Worm (Caenorhabditis elegans) whole organism, L4 larva: ENCODE results near the gene T05H4.15.

Experiments
- arid-1 ChIP-seq: fragments of 200-800 bp; sonication (Bioruptor generic); conservative IDR thresholded peaks from 2 replicates; pipeline ENCODE4 v1.3.6; 2022; ENCODE audit warnings: missing genetic modification reagents, missing genetic modification characterization, missing compliant biosample characterization
- dve-1 ChIP-seq: sonication (generic microtip); optimal IDR thresholded peaks from 2 replicates; lab custom pipeline; 2017; ENCODE audit warnings: antibody characterized with exemption, mild to moderate bottlenecking, missing genetic modification characterization, missing compliant biosample characterization; ENCODE audit not compliant: insufficient read depth
- lir-3 ChIP-seq: sonication (generic microtip); optimal IDR thresholded peaks from 2 replicates; lab custom pipeline; 2016; ENCODE audit warnings: mild to moderate bottlenecking, missing genetic modification characterization, missing compliant biosample characterization
- mxl-3 ChIP-seq: fragments of 200-800 bp; sonication (Bioruptor generic); optimal IDR thresholded peaks from 2 replicates; lab custom pipeline; 2018; ENCODE audit warnings: mild to moderate bottlenecking, missing genetic modification characterization, missing compliant biosample characterization
- pqm-1 ChIP-seq: sonication (generic microtip); optimal IDR thresholded peaks from 2 replicates; lab custom pipeline; 2017; ENCODE audit warnings: missing biosample characterization, missing genetic modification characterization

DNA sequence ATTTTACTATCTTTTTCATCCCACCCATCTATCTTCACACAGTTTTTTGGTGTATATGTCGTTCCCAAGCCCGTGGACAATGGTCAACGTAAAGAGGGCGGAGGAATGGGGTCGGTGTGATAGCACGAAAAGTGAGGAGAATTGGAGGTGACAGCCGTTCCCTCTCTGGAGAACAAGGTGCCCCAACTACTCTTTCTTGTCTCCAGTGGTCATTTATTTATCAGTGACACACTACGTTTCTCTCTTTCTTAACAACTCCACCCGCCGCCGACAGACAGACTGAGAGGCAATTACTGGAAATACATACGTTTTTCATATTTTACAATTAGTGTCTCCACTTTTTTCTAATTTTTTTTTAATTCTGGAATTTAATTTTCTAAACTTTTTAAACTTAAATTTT is 15.4 kb upstream of the T05H4.15 start:
- TF ChIP-seq lir-3 (tag; lab: Kevin White, UChicago): no peak
- no peak for TF ChIP-seq dve-1 (tag; lab: Kevin White, UChicago)
- TF ChIP-seq arid-1 (GFP tag; lab: Robert Waterston, UW): no peak
- no peak for TF ChIP-seq pqm-1 (tag; lab: Kevin White, UChicago)
- TF ChIP-seq mxl-3 (GFP tag; lab: Kevin White, UChicago): no peak
